Fruit fly (Drosophila melanogaster) whole organism, embryonic: ENCODE measurements around the gene CG42852.
A peak's percentile ranks its signal among the peaks of the same experiment; 100 is the strongest.

Experiments used
- Atf3 ChIP-seq: fragments of 200-800 bp; sonication (Bioruptor generic); optimal IDR thresholded peaks from 3 replicates; lab custom pipeline; 2016; ENCODE audit warnings: missing biosample characterization, missing genetic modification characterization
- CG10366 ChIP-seq: fragments of 200-800 bp; sonication (Bioruptor generic); IDR thresholded peaks from 2 replicates; pipeline ENCODE4 v1.3.6; 2022; ENCODE audit warnings: missing biosample characterization, missing genetic modification characterization
- CG11723 ChIP-seq: fragments of 200-800 bp; sonication (Bioruptor generic); optimal IDR thresholded peaks from 2 replicates; lab custom pipeline; 2017; ENCODE audit warnings: missing biosample characterization, mild to moderate bottlenecking, missing genetic modification characterization
- CG12391 ChIP-seq: fragments of 200-800 bp; sonication (Bioruptor generic); optimal IDR thresholded peaks from 3 replicates; lab custom pipeline; 2018; ENCODE audit warnings: missing biosample characterization, mild to moderate bottlenecking, missing genetic modification characterization, moderate library complexity
- CG12659 ChIP-seq: fragments of 200-800 bp; sonication (Bioruptor generic); optimal IDR thresholded peaks from 3 replicates; lab custom pipeline; 2017; ENCODE audit warnings: mild to moderate bottlenecking, missing biosample characterization, missing genetic modification reagents, missing genetic modification characterization
- CG15269 ChIP-seq: fragments of 200-800 bp; sonication (Bioruptor generic); optimal IDR thresholded peaks from 2 replicates; lab custom pipeline; 2018; ENCODE audit warnings: missing biosample characterization, mild to moderate bottlenecking, missing genetic modification characterization, moderate library complexity
- CG16813 ChIP-seq: fragments of 200-800 bp; sonication (Bioruptor generic); IDR thresholded peaks from 3 replicates; pipeline ENCODE4 v1.3.6; 2022; ENCODE audit warnings: missing biosample characterization, missing genetic modification characterization; ENCODE audit not compliant: partially characterized antibody
- CG17359 ChIP-seq: fragments of 200-800 bp; sonication (Bioruptor generic); optimal IDR thresholded peaks from 3 replicates; lab custom pipeline; 2018; ENCODE audit warnings: missing biosample characterization, mild to moderate bottlenecking, missing genetic modification characterization, moderate library complexity
- CG18262 ChIP-seq: fragments of 200-800 bp; optimal IDR thresholded peaks from 3 replicates; lab custom pipeline; 2019; ENCODE audit warnings: missing biosample characterization, mild to moderate bottlenecking, missing genetic modification characterization, moderate library complexity
- CG1832 ChIP-seq: fragments of 200-800 bp; sonication (Bioruptor generic); optimal IDR thresholded peaks from 2 replicates; lab custom pipeline; 2017; ENCODE audit warnings: missing biosample characterization, mild to moderate bottlenecking, missing genetic modification characterization, inconsistent platforms
- CG18599 ChIP-seq: fragments of 200-800 bp; sonication (Bioruptor generic); optimal IDR thresholded peaks from 3 replicates; lab custom pipeline; 2017; ENCODE audit warnings: missing biosample characterization, missing genetic modification characterization, mild to moderate bottlenecking, moderate library complexity, missing genetic modification reagents
- CG30431 ChIP-seq: fragments of 200-800 bp; sonication (Bioruptor generic); optimal IDR thresholded peaks from 2 replicates; lab custom pipeline; 2017; ENCODE audit warnings: missing biosample characterization, missing genetic modification characterization
- CG32532 ChIP-seq: fragments of 200-800 bp; sonication (Bioruptor generic); IDR thresholded peaks from 2 replicates; pipeline ENCODE4 v1.3.6; 2022; ENCODE audit warnings: missing biosample characterization, missing genetic modification characterization
- CG33557 ChIP-seq: fragments of 200-800 bp; sonication (Bioruptor generic); optimal IDR thresholded peaks from 2 replicates; lab custom pipeline; 2019; ENCODE audit warnings: missing biosample characterization, mild to moderate bottlenecking, missing genetic modification characterization, moderate library complexity
- CG4360 ChIP-seq: fragments of 200-800 bp; sonication (Bioruptor generic); IDR thresholded peaks from 2 replicates; pipeline ENCODE4 v1.3.6; 2022; ENCODE audit warnings: missing biosample characterization, missing genetic modification characterization
- CG4404 ChIP-seq: fragments of 200-800 bp; sonication (Bioruptor generic); IDR thresholded peaks from 2 replicates; pipeline ENCODE4 v1.3.6; 2022; ENCODE audit warnings: missing biosample characterization, missing genetic modification characterization
- CG6654 ChIP-seq: fragments of 200-800 bp; sonication (Bioruptor generic); optimal IDR thresholded peaks from 2 replicates; lab custom pipeline; 2017; ENCODE audit warnings: missing biosample characterization, mild to moderate bottlenecking, missing genetic modification characterization
- CG8089 ChIP-seq: fragments of 200-800 bp; sonication (Bioruptor generic); optimal IDR thresholded peaks from 3 replicates; lab custom pipeline; 2016; ENCODE audit warnings: missing biosample characterization, missing genetic modification characterization
- CG8924 ChIP-seq: fragments of 200-800 bp; optimal IDR thresholded peaks from 3 replicates; lab custom pipeline; 2019; ENCODE audit warnings: missing biosample characterization, mild to moderate bottlenecking, missing genetic modification characterization, moderate library complexity
- Dip3 ChIP-seq: fragments of 200-800 bp; sonication (Bioruptor generic); optimal IDR thresholded peaks from 3 replicates; lab custom pipeline; 2016; ENCODE audit warnings: missing biosample characterization, missing genetic modification characterization
- Neu2 ChIP-seq: fragments of 200-800 bp; sonication (Bioruptor generic); optimal IDR thresholded peaks from 3 replicates; lab custom pipeline; 2016; ENCODE audit warnings: missing biosample characterization, missing genetic modification characterization, borderline replicate concordance
- Nf-YB ChIP-seq: fragments of 200-800 bp; sonication (Bioruptor generic); optimal IDR thresholded peaks from 3 replicates; lab custom pipeline; 2019; ENCODE audit warnings: missing biosample characterization, mild to moderate bottlenecking, missing genetic modification characterization, moderate library complexity
- Scr ChIP-seq: fragments of 200-800 bp; sonication (Bioruptor generic); IDR thresholded peaks from 2 replicates; pipeline ENCODE4 v1.3.6; 2022; ENCODE audit warnings: missing biosample characterization, missing genetic modification characterization; ENCODE audit not compliant: partially characterized antibody
- Sox102F ChIP-seq: fragments of 200-800 bp; sonication (Bioruptor generic); optimal IDR thresholded peaks from 2 replicates; lab custom pipeline; 2018; ENCODE audit warnings: missing biosample characterization, mild to moderate bottlenecking, missing genetic modification characterization, moderate library complexity
- Taf1 ChIP-seq: fragments of 200-800 bp; sonication (Bioruptor generic); IDR thresholded peaks from 2 replicates; pipeline ENCODE4 v1.3.6; 2022; ENCODE audit warnings: missing biosample characterization, missing genetic modification characterization
- Tbp ChIP-seq: fragments of >200 bp; optimal IDR thresholded peaks from 2 replicates; lab custom pipeline; 2018; ENCODE audit warnings: missing biosample characterization, missing genetic modification characterization
- chinmo ChIP-seq: fragments of 200-800 bp; sonication (Bioruptor generic); IDR thresholded peaks from 4 replicates; pipeline ENCODE4 v1.3.6; 2022; ENCODE audit warnings: missing biosample characterization, missing genetic modification characterization; ENCODE audit not compliant: partially characterized antibody
- crol ChIP-seq: fragments of 200-800 bp; sonication (Bioruptor generic); IDR thresholded peaks from 2 replicates; pipeline ENCODE4 v1.3.6; 2022; ENCODE audit warnings: missing biosample characterization, missing genetic modification characterization
- crp ChIP-seq, 2 experiments: fragments of 200-800 bp; sonication (Bioruptor generic); optimal IDR thresholded peaks; 2 replicates in 1 of 2; 3 replicates in 1 of 2; lab custom pipeline; 2017; ENCODE audit warnings: missing biosample characterization in 2 of 2, missing genetic modification characterization in 2 of 2, mild to moderate bottlenecking in 1 of 2, moderate library complexity in 1 of 2
- da ChIP-seq: fragments of 200-800 bp; sonication (Bioruptor generic); optimal IDR thresholded peaks from 2 replicates; lab custom pipeline; 2016; ENCODE audit warnings: missing biosample characterization, missing genetic modification characterization
- dmrt99B ChIP-seq: fragments of 200-800 bp; sonication (Bioruptor generic); optimal IDR thresholded peaks from 2 replicates; lab custom pipeline; 2018; ENCODE audit warnings: missing biosample characterization, mild to moderate bottlenecking, missing genetic modification characterization, moderate library complexity
- fd96Cb ChIP-seq: fragments of 200-800 bp; sonication (Bioruptor generic); optimal IDR thresholded peaks from 2 replicates; lab custom pipeline; 2018; ENCODE audit warnings: missing biosample characterization, mild to moderate bottlenecking, missing genetic modification characterization, moderate library complexity
- gem ChIP-seq: fragments of 200-800 bp; sonication (Bioruptor generic); optimal IDR thresholded peaks from 2 replicates; lab custom pipeline; 2019; ENCODE audit warnings: missing biosample characterization, mild to moderate bottlenecking, missing genetic modification characterization, moderate library complexity
- gro ChIP-seq: fragments of 200-800 bp; sonication (Bioruptor generic); optimal IDR thresholded peaks from 2 replicates; lab custom pipeline; 2016; ENCODE audit warnings: missing biosample characterization, missing genetic modification characterization
- kni ChIP-seq: fragments of 200-800 bp; sonication (Bioruptor generic); optimal IDR thresholded peaks from 3 replicates; lab custom pipeline; 2017; ENCODE audit warnings: mild to moderate bottlenecking, missing biosample characterization, missing genetic modification reagents, missing genetic modification characterization
- knrl ChIP-seq: fragments of 200-800 bp; sonication (Bioruptor generic); IDR thresholded peaks from 3 replicates; pipeline ENCODE4 v1.3.6; 2022; ENCODE audit warnings: missing biosample characterization, missing genetic modification characterization; ENCODE audit not compliant: partially characterized antibody
- lola ChIP-seq, 3 experiments: fragments of >200 bp in 2 of 3; fragments of 200-800 bp in 1 of 3; sonication (Bioruptor generic) in 1 of 3; optimal IDR thresholded peaks; 2 replicates each; lab custom pipeline; 2017 to 2019; ENCODE audit warnings: missing biosample characterization in 3 of 3, missing genetic modification characterization in 3 of 3, mild to moderate bottlenecking in 1 of 3, moderate library complexity in 1 of 3
- mam ChIP-seq: fragments of 200-800 bp; sonication (Bioruptor generic); optimal IDR thresholded peaks from 3 replicates; lab custom pipeline; 2016; ENCODE audit warnings: missing biosample characterization, missing genetic modification characterization
- mld ChIP-seq: fragments of 200-800 bp; sonication (Bioruptor generic); IDR thresholded peaks from 3 replicates; pipeline ENCODE4 v1.3.6; 2022; ENCODE audit warnings: missing biosample characterization, missing genetic modification characterization; ENCODE audit not compliant: partially characterized antibody
- nau ChIP-seq: fragments of 200-800 bp; sonication (Bioruptor generic); optimal IDR thresholded peaks from 3 replicates; lab custom pipeline; 2017; ENCODE audit warnings: missing biosample characterization, mild to moderate bottlenecking, missing genetic modification characterization, missing genetic modification reagents
- pfk ChIP-seq: fragments of 200-800 bp; sonication (Bioruptor generic); optimal IDR thresholded peaks from 2 replicates; lab custom pipeline; 2018; ENCODE audit warnings: missing biosample characterization, mild to moderate bottlenecking, missing genetic modification characterization, moderate library complexity
- pita ChIP-seq: fragments of 200-800 bp; sonication (Bioruptor generic); optimal IDR thresholded peaks from 2 replicates; lab custom pipeline; 2017; ENCODE audit warnings: missing biosample characterization, mild to moderate bottlenecking, missing genetic modification characterization
- seq ChIP-seq: fragments of 200-800 bp; sonication (Bioruptor generic); IDR thresholded peaks from 2 replicates; pipeline ENCODE4 v1.3.6; 2022; ENCODE audit warnings: missing biosample characterization, missing genetic modification characterization
- sisA ChIP-seq: fragments of 200-800 bp; sonication (Bioruptor generic); IDR thresholded peaks from 2 replicates; pipeline ENCODE4 v1.3.6; 2022; ENCODE audit warnings: missing biosample characterization, missing genetic modification characterization
- sqz ChIP-seq: fragments of 200-800 bp; sonication (Bioruptor generic); optimal IDR thresholded peaks from 3 replicates; lab custom pipeline; 2018; ENCODE audit warnings: missing biosample characterization, mild to moderate bottlenecking, missing genetic modification characterization
- trem ChIP-seq: fragments of 200-800 bp; optimal IDR thresholded peaks from 3 replicates; lab custom pipeline; 2019; ENCODE audit warnings: missing biosample characterization, mild to moderate bottlenecking, missing genetic modification characterization, moderate library complexity
- tup ChIP-seq: fragments of 200-800 bp; sonication (Bioruptor generic); optimal IDR thresholded peaks from 2 replicates; lab custom pipeline; 2016; ENCODE audit warnings: missing biosample characterization, mild to moderate bottlenecking, missing genetic modification characterization, moderate library complexity
- zen ChIP-seq: fragments of 200-800 bp; sonication (Bioruptor generic); optimal IDR thresholded peaks from 3 replicates; lab custom pipeline; 2018; ENCODE audit warnings: missing biosample characterization, mild to moderate bottlenecking, missing genetic modification characterization, moderate library complexity

The CG42852 gene

DNA sequence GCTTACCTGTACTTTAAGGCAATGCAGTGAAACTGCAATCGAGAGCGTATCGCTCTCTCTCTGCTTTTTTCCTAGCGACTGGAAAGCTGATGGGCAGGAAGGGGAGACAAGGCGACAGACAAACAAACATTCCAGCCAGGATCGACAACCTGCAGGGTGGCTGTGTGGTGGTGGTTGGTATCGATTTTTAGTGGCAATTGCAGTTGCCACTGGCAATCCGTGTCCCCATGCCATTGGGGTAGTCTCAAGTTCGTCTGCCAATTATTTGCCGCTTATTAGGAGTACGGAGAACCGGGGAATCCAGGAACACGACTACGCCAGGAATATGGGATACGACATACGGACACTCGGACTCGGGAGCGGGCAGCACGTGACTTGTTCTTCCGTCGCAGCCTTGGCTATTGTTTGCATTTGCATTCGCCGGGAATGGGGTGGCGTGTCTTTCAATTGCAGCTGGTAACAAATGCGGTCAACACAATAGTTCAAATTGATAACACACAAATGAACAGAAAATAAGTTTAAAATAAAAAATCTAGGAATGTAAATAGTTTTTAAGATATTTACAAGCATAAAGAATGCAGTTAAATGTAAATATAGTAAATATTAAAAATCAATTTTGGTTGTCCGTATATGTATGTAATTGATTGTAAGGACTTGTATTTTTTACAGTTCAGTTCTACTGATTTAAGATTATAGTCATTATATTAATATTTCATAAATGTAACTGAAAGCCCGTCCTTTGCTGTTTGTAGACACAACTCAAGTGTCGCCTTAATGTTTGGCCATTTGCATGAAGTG lies 8.5 kb upstream of the CG42852 start (continued):
- TF ChIP-seq gro (GFP tag; lab: Kevin White, UChicago) (no peak), Tbp (GFP tag; lab: Kevin White, UChicago) (no peak), CG8924 (tag; lab: Kevin White, UChicago) (peak; percentile 37), pita (GFP tag; lab: Kevin White, UChicago) (no peak), mam (GFP tag; lab: Kevin White, UChicago) (no peak), Dip3 (GFP tag; lab: Kevin White, UChicago) (no peak), sqz (no peak), CG18262 (tag; lab: Kevin White, UChicago) (peak; percentile 49), seq (peak; percentile 32; the same call in 1 of the 2 replicates), tup (no peak), CG4360 (GFP tag; lab: Robert Waterston, UW) (no peak), nau (GFP tag; lab: Kevin White, UChicago) (no peak), CG6654 (GFP tag; lab: Kevin White, UChicago) (no peak), Neu2 (GFP tag; lab: Kevin White, UChicago) (no peak), CG30431 (no peak), CG16813 (GFP tag; lab: Robert Waterston, UW) (no peak), CG4404 (GFP tag; lab: Robert Waterston, UW) (no peak), lola (GFP tag; optimal IDR thresholded peaks at IDR 0.05; lab: Kevin White, UChicago) (peak in 1 of 3 experiments; percentile 9), crol (GFP tag; lab: Robert Waterston, UW) (no peak; the same call in 1 of the 2 replicates), gem (tag; lab: Kevin White, UChicago) (peak; percentile 29), da (no peak), CG17359 (tag; lab: Kevin White, UChicago) (peak; percentile 38), Nf-YB (GFP tag; lab: Kevin White, UChicago) (no peak), CG18599 (no peak), Sox102F (no peak), crp (GFP tag; optimal IDR thresholded peaks at IDR 0.05; lab: Kevin White, UChicago) (no peak), sisA (GFP tag; lab: Robert Waterston, UW) (no peak), fd96Cb (tag; lab: Kevin White, UChicago) (peak; percentile 33), Atf3 (GFP tag; lab: Kevin White, UChicago) (no peak), kni (GFP tag; lab: Kevin White, UChicago) (no peak), CG12391 (peak; percentile 7), CG8089 (GFP tag; lab: Kevin White, UChicago) (no peak), CG1832 (GFP tag; lab: Kevin White, UChicago) (no peak), pfk (no peak), mld (GFP tag; lab: Robert Waterston, UW) (no peak), trem (tag; lab: Kevin White, UChicago) (peak; percentile 47), CG12659 (GFP tag; lab: Kevin White, UChicago) (no peak), CG10366 (no peak), dmrt99B (tag; lab: Kevin White, UChicago) (peak; percentile 49), CG11723 (GFP tag; lab: Kevin White, UChicago) (no peak), CG15269 (tag; lab: Kevin White, UChicago) (no peak), chinmo (GFP tag; lab: Robert Waterston, UW) (no peak), CG33557 (GFP tag; lab: Kevin White, UChicago) (no peak), Scr (GFP tag; lab: Robert Waterston, UW) (no peak), knrl (GFP tag; lab: Robert Waterston, UW) (no peak), Taf1 (no peak), CG32532 (GFP tag; lab: Robert Waterston, UW) (no peak), zen (tag; lab: Kevin White, UChicago) (no peak)
